Fruit fly (Drosophila melanogaster) whole organism, wandering third instar larva: ENCODE results near the gene CG13877.

Source experiments
- CG32264 ChIP-seq: fragments of 200-800 bp; sonication (Bioruptor generic); optimal IDR thresholded peaks from 2 replicates; lab custom pipeline; 2016; ENCODE audit warnings: missing biosample characterization, missing genetic modification characterization
- CG9705 ChIP-seq: fragments of 200-800 bp; sonication (Bioruptor generic); optimal IDR thresholded peaks from 2 replicates; lab custom pipeline; 2018; ENCODE audit warnings: missing biosample characterization, mild to moderate bottlenecking, missing genetic modification characterization
- CrebA ChIP-seq: fragments of 200-800 bp; sonication (Bioruptor generic); optimal IDR thresholded peaks from 2 replicates; lab custom pipeline; 2016; ENCODE audit warnings: missing biosample characterization, mild to moderate bottlenecking, missing genetic modification characterization, borderline replicate concordance
- Dfd ChIP-seq: fragments of >200 bp; optimal IDR thresholded peaks from 2 replicates; lab custom pipeline; 2017; ENCODE audit warnings: missing biosample characterization, missing genetic modification characterization
- Dif ChIP-seq: fragments of 200-275, 200-300 bp; sonication (Bioruptor generic); optimal IDR thresholded peaks from 2 replicates; lab custom pipeline; 2018; ENCODE audit warnings: missing biosample characterization, missing genetic modification characterization; ENCODE audit not compliant: partially characterized antibody
- GATAd ChIP-seq: sonication (Bioruptor generic); optimal IDR thresholded peaks from 2 replicates; lab custom pipeline; 2016; ENCODE audit warnings: missing biosample characterization, missing genetic modification characterization
- HLH106 ChIP-seq: fragments of 200-800 bp; optimal IDR thresholded peaks from 3 replicates; lab custom pipeline; 2019; ENCODE audit warnings: missing biosample characterization, mild to moderate bottlenecking, missing genetic modification characterization, moderate library complexity
- Hnf4 ChIP-seq: fragments of 200-800 bp; sonication (Bioruptor generic); optimal IDR thresholded peaks from 2 replicates; lab custom pipeline; 2016; ENCODE audit warnings: missing biosample characterization, mild to moderate bottlenecking, missing genetic modification characterization
- Hr78 ChIP-seq: fragments of >200 bp; optimal IDR thresholded peaks from 2 replicates; lab custom pipeline; 2017; ENCODE audit warnings: missing biosample characterization, missing genetic modification characterization
- Hr83 ChIP-seq: fragments of 200-300 bp; sonication (Bioruptor generic); optimal IDR thresholded peaks from 2 replicates; lab custom pipeline; 2016; ENCODE audit warnings: missing biosample characterization, mild to moderate bottlenecking, missing genetic modification characterization, moderate library complexity; ENCODE audit not compliant: poor library complexity, severe bottlenecking
- Jra ChIP-seq: sonication (Bioruptor generic); optimal IDR thresholded peaks from 2 replicates; lab custom pipeline; 2016; ENCODE audit warnings: missing biosample characterization, missing genetic modification characterization
- Mio ChIP-seq: sonication (Bioruptor generic); optimal IDR thresholded peaks from 2 replicates; lab custom pipeline; 2016; ENCODE audit warnings: missing biosample characterization, missing genetic modification characterization
- Myc ChIP-seq: fragments of >200 bp; optimal IDR thresholded peaks from 2 replicates; lab custom pipeline; 2017
- OdsH ChIP-seq: fragments of 200-800 bp; sonication (Bioruptor generic); optimal IDR thresholded peaks from 2 replicates; lab custom pipeline; 2016; ENCODE audit warnings: missing biosample characterization, mild to moderate bottlenecking, missing genetic modification characterization
- Rel ChIP-seq, 2 experiments: fragments of 200-800 bp; sonication (Bioruptor generic) in 1 of 2; optimal IDR thresholded peaks; 2 replicates in 1 of 2; 3 replicates in 1 of 2; lab custom pipeline; 2016 to 2019; ENCODE audit warnings: mild to moderate bottlenecking in 2 of 2, missing biosample characterization in 2 of 2, missing genetic modification characterization in 2 of 2, moderate library complexity in 1 of 2
- Sp1 ChIP-seq: fragments of 200-800 bp; sonication (Bioruptor generic); optimal IDR thresholded peaks from 3 replicates; lab custom pipeline; 2019; ENCODE audit warnings: missing biosample characterization, mild to moderate bottlenecking, missing genetic modification characterization, moderate library complexity
- br ChIP-seq: fragments of 200-800 bp; sonication (Bioruptor generic); optimal IDR thresholded peaks from 2 replicates; lab custom pipeline; 2016; ENCODE audit warnings: missing biosample characterization, missing genetic modification characterization
- dl ChIP-seq, 2 experiments: fragments of 175-275, 200-275 bp in 1 of 2; fragments of 200-275 bp in 1 of 2; sonication (Bioruptor generic); optimal IDR thresholded peaks; lab custom pipeline; 2018; ENCODE audit warnings: mild to moderate bottlenecking in 2 of 2, missing biosample characterization in 2 of 2, missing genetic modification characterization in 2 of 2, moderate library complexity in 2 of 2; ENCODE audit not compliant: partially characterized antibody in 2 of 2, insufficient read depth in 1 of 2
- dsf ChIP-seq: sonication (Bioruptor generic); optimal IDR thresholded peaks from 2 replicates; lab custom pipeline; 2016; ENCODE audit warnings: missing biosample characterization, missing genetic modification characterization, borderline replicate concordance
- ey ChIP-seq: fragments of 200-800 bp; sonication (Bioruptor generic); optimal IDR thresholded peaks from 2 replicates; lab custom pipeline; 2016; ENCODE audit warnings: missing biosample characterization, missing genetic modification characterization
- foxo ChIP-seq, 2 experiments: fragments of 200-800 bp; sonication (Bioruptor generic); optimal IDR thresholded peaks; 2 replicates in 1 of 2; 3 replicates in 1 of 2; lab custom pipeline; 2016 to 2017; ENCODE audit warnings: missing biosample characterization in 2 of 2, missing genetic modification characterization in 2 of 2
- fru ChIP-seq: fragments of 200-800 bp; sonication (Bioruptor generic); optimal IDR thresholded peaks from 3 replicates; lab custom pipeline; 2016; ENCODE audit warnings: missing biosample characterization, mild to moderate bottlenecking, missing genetic modification characterization
- h ChIP-seq: fragments of 200-800 bp; sonication (Bioruptor generic); optimal IDR thresholded peaks from 3 replicates; lab custom pipeline; 2016; ENCODE audit warnings: missing biosample characterization, mild to moderate bottlenecking, missing genetic modification characterization
- jim ChIP-seq: fragments of 175-275, 200-325 bp; sonication (Bioruptor generic); optimal IDR thresholded peaks from 2 replicates; lab custom pipeline; 2016; ENCODE audit warnings: missing biosample characterization, mild to moderate bottlenecking, missing genetic modification characterization
- lola ChIP-seq: fragments of >200 bp; optimal IDR thresholded peaks from 2 replicates; lab custom pipeline; 2017; ENCODE audit warnings: missing biosample characterization, missing genetic modification characterization
- pan ChIP-seq: fragments of >200 bp; optimal IDR thresholded peaks from 2 replicates; lab custom pipeline; 2017
- psq ChIP-seq: fragments of 200-800 bp; sonication (Bioruptor generic); optimal IDR thresholded peaks from 3 replicates; lab custom pipeline; 2017; ENCODE audit warnings: missing biosample characterization, mild to moderate bottlenecking, missing genetic modification characterization, moderate library complexity
- rgr ChIP-seq: fragments of 200-800 bp; sonication (Bioruptor generic); optimal IDR thresholded peaks from 3 replicates; lab custom pipeline; 2016; ENCODE audit warnings: missing biosample characterization, mild to moderate bottlenecking, missing genetic modification characterization
- sage ChIP-seq: fragments of 200-800 bp; sonication (Bioruptor generic); optimal IDR thresholded peaks from 2 replicates; lab custom pipeline; 2016; ENCODE audit warnings: missing biosample characterization, mild to moderate bottlenecking, missing genetic modification characterization
- sv ChIP-seq: fragments of 200-800 bp; sonication (Bioruptor generic); optimal IDR thresholded peaks from 3 replicates; lab custom pipeline; 2016; ENCODE audit warnings: missing biosample characterization, missing genetic modification characterization
- usp ChIP-seq: fragments of >200 bp; optimal IDR thresholded peaks from 2 replicates; lab custom pipeline; 2017; ENCODE audit warnings: missing biosample characterization, missing genetic modification characterization

CG13877 gene

dm6 chr3L:203536-204135 is 14.2 kb upstream of the CG13877 start, which contains the start of gene NitFhit:
Gene NitFhit (plus strand): TSS chr3L:203730.
- TF ChIP-seq sv (no peak), Hr83 (GFP tag; lab: Kevin White, UChicago) (no peak), rgr (no peak), Rel (GFP tag; optimal IDR thresholded peaks at IDR 0.05; lab: Kevin White, UChicago) (no peak), Rel (tag; optimal IDR thresholded peaks at IDR 0.05; lab: Kevin White, UChicago) (peak; percentile 32), usp (GFP tag; lab: Kevin White, UChicago) (no peak), psq (GFP tag; lab: Kevin White, UChicago) (no peak), Mio (GFP tag; lab: Kevin White, UChicago) (no peak), ey (GFP tag; lab: Kevin White, UChicago) (no peak), jim (GFP tag; lab: Kevin White, UChicago) (no peak), sage (GFP tag; lab: Kevin White, UChicago) (no peak), CrebA (GFP tag; lab: Kevin White, UChicago) (no peak), Hnf4 (no peak), Myc (lab: Kevin White, UChicago) (peak; percentile 6), GATAd (GFP tag; lab: Kevin White, UChicago) (no peak), Dif (GFP tag; lab: Kevin White, UChicago) (no peak), Sp1 (GFP tag; lab: Kevin White, UChicago) (no peak), fru (GFP tag; lab: Kevin White, UChicago) (peak; percentile 38), CG9705 (no peak)

dm6 chr3L:205723-206284 is 12.1 kb upstream of the CG13877 start, which contains the start of the genes Gk1 and CG13876:
Gene Gk1 (minus strand): TSS chr3L:205844.
Gene CG13876 (plus strand): TSS chr3L:206134.
- peak; percentile 97 for TF ChIP-seq rgr
- no peak for TF ChIP-seq lola (GFP tag; lab: Kevin White, UChicago)
- TF ChIP-seq sv: peak; percentile 73
- peak; percentile 98 for TF ChIP-seq Sp1 (GFP tag; lab: Kevin White, UChicago)
- TF ChIP-seq Rel (GFP tag; optimal IDR thresholded peaks at IDR 0.05; lab: Kevin White, UChicago): peak; percentile 76
- peak; percentile 90 for TF ChIP-seq Rel (tag; optimal IDR thresholded peaks at IDR 0.05; lab: Kevin White, UChicago)
- TF ChIP-seq Mio (GFP tag; lab: Kevin White, UChicago): no peak
- TF ChIP-seq ey (GFP tag; lab: Kevin White, UChicago): peak; percentile 84
- no peak for TF ChIP-seq dl (GFP tag; optimal IDR thresholded peaks at IDR 0.05; lab: Kevin White, UChicago; ENCODE audit: insufficient read depth in 1 of 2, partially characterized antibody in 2 of 2)
- no peak for TF ChIP-seq CrebA (GFP tag; lab: Kevin White, UChicago)
- TF ChIP-seq OdsH (GFP tag; lab: Kevin White, UChicago): peak; percentile 96
- no peak for TF ChIP-seq br (GFP tag; lab: Kevin White, UChicago)
- TF ChIP-seq pan: no peak
- TF ChIP-seq psq (GFP tag; lab: Kevin White, UChicago): peak; percentile 91
- peak; percentile 52 for TF ChIP-seq CG32264 (GFP tag; lab: Kevin White, UChicago)
- no peak for TF ChIP-seq usp (GFP tag; lab: Kevin White, UChicago)
- TF ChIP-seq Hr83 (GFP tag; lab: Kevin White, UChicago): peak; percentile 21
- no peak for TF ChIP-seq Hr78 (GFP tag; lab: Kevin White, UChicago)
- no peak for TF ChIP-seq Dif (GFP tag; lab: Kevin White, UChicago)
- TF ChIP-seq CG9705: peak; percentile 94
- TF ChIP-seq Hnf4: peak; percentile 81
- TF ChIP-seq jim (GFP tag; lab: Kevin White, UChicago): no peak
- peak; percentile 98 for TF ChIP-seq HLH106 (tag; lab: Kevin White, UChicago)
- peak in 1 of 2 experiments; percentile 97 for TF ChIP-seq foxo (GFP tag; optimal IDR thresholded peaks at IDR 0.05; lab: Kevin White, UChicago)
- peak; percentile 51 for TF ChIP-seq dsf (GFP tag; lab: Kevin White, UChicago)
- TF ChIP-seq Jra (GFP tag; lab: Kevin White, UChicago): peak; percentile 77
- peak; percentile 94 for TF ChIP-seq h (GFP tag; lab: Kevin White, UChicago)
- TF ChIP-seq Dfd: no peak
- TF ChIP-seq Myc (lab: Kevin White, UChicago): peak; percentile 6
- peak; percentile 95 for TF ChIP-seq fru (GFP tag; lab: Kevin White, UChicago)
- no peak for TF ChIP-seq GATAd (GFP tag; lab: Kevin White, UChicago)

dm6 chr3L:211200-211599 is 6.7 kb upstream of the CG13877 start, which contains the start of gene Prp4k:
Gene Prp4k (minus strand): TSS chr3L:211457.
- TF ChIP-seq Myc (lab: Kevin White, UChicago) (no peak), Rel (GFP tag; optimal IDR thresholded peaks at IDR 0.05; lab: Kevin White, UChicago) (no peak), Rel (tag; optimal IDR thresholded peaks at IDR 0.05; lab: Kevin White, UChicago) (peak; percentile 30), psq (GFP tag; lab: Kevin White, UChicago) (peak; percentile 21)
